Fruit fly (Drosophila melanogaster): ENCODE measurements around the gene Vps60.
A peak's percentile ranks its signal among the peaks of the same experiment; 100 is the strongest.

Vps60 gene

dm6 chr3L:17621451-17621946 is at the start of gene Vps60, which contains the start of gene anchor (continued):
- TF ChIP-seq Eip78C (GFP tag): peak; percentile 76
- TF ChIP-seq fkh (GFP tag; optimal IDR thresholded peaks at IDR 0.05): peak; percentile 83
- peak; percentile 93 for TF ChIP-seq achi (GFP tag; optimal IDR thresholded peaks at IDR 0.05)
- TF ChIP-seq eg (GFP tag; IDR thresholded peaks at IDR 0.05): no peak
- TF ChIP-seq spab (GFP tag; optimal IDR thresholded peaks at IDR 0.05): no peak
- no peak for TF ChIP-seq Smox (GFP tag; optimal IDR thresholded peaks at IDR 0.05)
- no peak for TF ChIP-seq Eip93F (GFP tag; optimal IDR thresholded peaks at IDR 0.05)
- peak; percentile 55 for TF ChIP-seq CG10631 (GFP tag; optimal IDR thresholded peaks at IDR 0.05)

dm6 chr3L:17668945-17669779 is 47.7 kb upstream of the Vps60 start, which contains the start of gene Crtc:
Gene Crtc, minus strand, starts transcription at chr3L:17669234.
- peak; percentile 42 for TF ChIP-seq CG6854 (GFP tag; optimal IDR thresholded peaks at IDR 0.05)
- no peak for TF ChIP-seq CG31627 (GFP tag; optimal IDR thresholded peaks at IDR 0.05)
- peak; percentile 21 for TF ChIP-seq cyc (GFP tag; optimal IDR thresholded peaks at IDR 0.05)
- peak; percentile 16 for TF ChIP-seq pdm3 (GFP tag; optimal IDR thresholded peaks at IDR 0.05)
- TF ChIP-seq Eip78C (GFP tag): peak; percentile 53
- peak; percentile 57; the same call in 1 of the 3 replicates for TF ChIP-seq CG6163 (GFP tag; IDR thresholded peaks at IDR 0.05)
- peak in 1 of 2 experiments; percentile 34 for TF ChIP-seq ss (GFP tag; optimal IDR thresholded peaks at IDR 0.05)
- TF ChIP-seq Hr4 (GFP tag; optimal IDR thresholded peaks at IDR 0.05): peak; percentile 9
- no peak for TF ChIP-seq salr (GFP tag; optimal IDR thresholded peaks at IDR 0.05)
- peak; percentile 22 for TF ChIP-seq Smox (GFP tag; optimal IDR thresholded peaks at IDR 0.05)
- TF ChIP-seq Met (GFP tag; optimal IDR thresholded peaks at IDR 0.05): no peak
- TF ChIP-seq CG3032 (tag; optimal IDR thresholded peaks at IDR 0.05): peak; percentile 32
- TF ChIP-seq svp (GFP tag): peak; percentile 59
- TF ChIP-seq Hr39 (GFP tag; optimal IDR thresholded peaks at IDR 0.05): peak; percentile 3
- TF ChIP-seq CG9139 (GFP tag; optimal IDR thresholded peaks at IDR 0.05): peak; percentile 12
- TF ChIP-seq CG10631 (GFP tag; optimal IDR thresholded peaks at IDR 0.05): peak; percentile 16
- TF ChIP-seq Eip75B (GFP tag; optimal IDR thresholded peaks at IDR 0.05): no peak
- TF ChIP-seq CG16779 (tag; optimal IDR thresholded peaks at IDR 0.05): peak; percentile 51
- peak; percentile 3 for TF ChIP-seq fd85E (GFP tag; optimal IDR thresholded peaks at IDR 0.05)
- TF ChIP-seq acj6 (GFP tag; optimal IDR thresholded peaks at IDR 0.05): no peak

- TF ChIP-seq CG34406 (GFP tag; optimal IDR thresholded peaks at IDR 0.05): no peak
- TF ChIP-seq CG8632 (GFP tag; optimal IDR thresholded peaks at IDR 0.05): no peak
- no peak for TF ChIP-seq fd85E (GFP tag; optimal IDR thresholded peaks at IDR 0.05)
- no peak for TF ChIP-seq dsx (GFP tag; optimal IDR thresholded peaks at IDR 0.05; ENCODE audit: poor library complexity, severe bottlenecking)
- TF ChIP-seq CG11294 (GFP tag; IDR thresholded peaks at IDR 0.05): no peak
- TF ChIP-seq CG6276 (GFP tag; optimal IDR thresholded peaks at IDR 0.05): peak; percentile 41
- peak; percentile 59; the same call in 2 of the 3 replicates for TF ChIP-seq CG8119 (GFP tag; IDR thresholded peaks at IDR 0.05)
- 0 out of 3 replicates have a peak, but pooled peaks have one; percentile 21 for TF ChIP-seq CG6163 (GFP tag; IDR thresholded peaks at IDR 0.05)
- no peak for TF ChIP-seq CG7368 (GFP tag; optimal IDR thresholded peaks at IDR 0.05)
- TF ChIP-seq net (GFP tag; optimal IDR thresholded peaks at IDR 0.05): no peak
- peak; percentile 3 for TF ChIP-seq topi (GFP tag; optimal IDR thresholded peaks at IDR 0.05)
- TF ChIP-seq CG10669 (GFP tag; optimal IDR thresholded peaks at IDR 0.05): no peak
- TF ChIP-seq Hr4 (GFP tag; optimal IDR thresholded peaks at IDR 0.05): no peak
- peak; percentile 24 for TF ChIP-seq vri (GFP tag; optimal IDR thresholded peaks at IDR 0.05)
- no peak for TF ChIP-seq Gug (GFP tag; IDR thresholded peaks at IDR 0.05)
- no peak for TF ChIP-seq acj6 (GFP tag; optimal IDR thresholded peaks at IDR 0.05)
- TF ChIP-seq CG15336 (GFP tag; IDR thresholded peaks at IDR 0.05): peak; percentile 29; the same call in 1 of the 2 replicates
- peak; percentile 29 for TF ChIP-seq CG32006 (GFP tag; optimal IDR thresholded peaks at IDR 0.05)
- no peak for TF ChIP-seq Hr38 (GFP tag; optimal IDR thresholded peaks at IDR 0.05)
- TF ChIP-seq achi (GFP tag; optimal IDR thresholded peaks at IDR 0.05): no peak
- TF ChIP-seq salr (GFP tag; optimal IDR thresholded peaks at IDR 0.05): no peak
- TF ChIP-seq CG31627 (GFP tag; optimal IDR thresholded peaks at IDR 0.05): no peak
- TF ChIP-seq CG6854 (GFP tag; optimal IDR thresholded peaks at IDR 0.05): no peak
- TF ChIP-seq CG6792 (GFP tag; optimal IDR thresholded peaks at IDR 0.05): no peak
- no peak for TF ChIP-seq CG6808 (GFP tag; optimal IDR thresholded peaks at IDR 0.05)
- no peak for TF ChIP-seq spab (GFP tag; optimal IDR thresholded peaks at IDR 0.05)
- peak; percentile 33; the same call in 1 of the 3 replicates for TF ChIP-seq eg (GFP tag; IDR thresholded peaks at IDR 0.05)
- TF ChIP-seq Lpt (GFP tag; optimal IDR thresholded peaks at IDR 0.05): no peak
- peak in 1 of 2 experiments; percentile 34 for TF ChIP-seq ss (GFP tag; optimal IDR thresholded peaks at IDR 0.05)
- no peak for TF ChIP-seq lz (GFP tag; optimal IDR thresholded peaks at IDR 0.05)
Observed at dm6 chr3L:17668386-17668944, 47.0 kb upstream of the Vps60 start.
